Fruit fly (Drosophila melanogaster) whole organism, embryonic: ENCODE measurements around the gene CG15530.

ENCODE experiments used
- CG11560 ChIP-seq: fragments of 200-800 bp; sonication (Bioruptor generic); IDR thresholded peaks from 3 replicates; pipeline ENCODE4 v1.3.6; 2022; ENCODE audit warnings: missing biosample characterization, missing genetic modification characterization
- CG12659 ChIP-seq: fragments of 200-800 bp; sonication (Bioruptor generic); optimal IDR thresholded peaks from 3 replicates; lab custom pipeline; 2017; ENCODE audit warnings: mild to moderate bottlenecking, missing biosample characterization, missing genetic modification reagents, missing genetic modification characterization
- CG17912 ChIP-seq: fragments of 200-800 bp; sonication (Bioruptor generic); optimal IDR thresholded peaks from 2 replicates; lab custom pipeline; 2018; ENCODE audit warnings: missing biosample characterization, mild to moderate bottlenecking, missing genetic modification characterization
- CG2116 ChIP-seq: fragments of 200-800 bp; sonication (Bioruptor generic); optimal IDR thresholded peaks from 3 replicates; lab custom pipeline; 2018; ENCODE audit warnings: missing biosample characterization, mild to moderate bottlenecking, missing genetic modification characterization
- CG2875 ChIP-seq: fragments of 200-800 bp; sonication (Bioruptor generic); optimal IDR thresholded peaks from 2 replicates; lab custom pipeline; 2017; ENCODE audit warnings: missing biosample characterization, mild to moderate bottlenecking, missing genetic modification characterization, missing genetic modification reagents
- CG30431 ChIP-seq: fragments of 200-800 bp; sonication (Bioruptor generic); optimal IDR thresholded peaks from 2 replicates; lab custom pipeline; 2017; ENCODE audit warnings: missing biosample characterization, missing genetic modification characterization
- CG33213 ChIP-seq: fragments of 200-800 bp; sonication (Bioruptor generic); optimal IDR thresholded peaks from 3 replicates; lab custom pipeline; 2016; ENCODE audit warnings: missing biosample characterization, missing genetic modification characterization
- CG3995 ChIP-seq: fragments of 200-800 bp; sonication (Bioruptor generic); optimal IDR thresholded peaks from 3 replicates; lab custom pipeline; 2016; ENCODE audit warnings: missing biosample characterization, missing genetic modification characterization
- CG6854 ChIP-seq: fragments of 200-800 bp; sonication (Bioruptor generic); optimal IDR thresholded peaks from 3 replicates; lab custom pipeline; 2017; ENCODE audit warnings: missing biosample characterization, mild to moderate bottlenecking, missing genetic modification characterization
- CG7372 ChIP-seq: fragments of 200-800 bp; sonication (Bioruptor generic); IDR thresholded peaks from 2 replicates; pipeline ENCODE4 v1.3.6; 2022; ENCODE audit warnings: missing biosample characterization, missing genetic modification characterization
- CG7556 ChIP-seq: fragments of 200-800 bp; sonication (Bioruptor generic); optimal IDR thresholded peaks from 2 replicates; lab custom pipeline; 2017; ENCODE audit warnings: missing biosample characterization, mild to moderate bottlenecking, missing genetic modification characterization
- Chrac-16 ChIP-seq: fragments of 200-800 bp; sonication (Bioruptor generic); optimal IDR thresholded peaks from 3 replicates; lab custom pipeline; 2016; ENCODE audit warnings: missing biosample characterization, missing genetic modification characterization
- Deaf1 ChIP-seq: fragments of 200-800 bp; optimal IDR thresholded peaks from 3 replicates; lab custom pipeline; 2019; ENCODE audit warnings: missing biosample characterization, mild to moderate bottlenecking, missing genetic modification characterization, moderate library complexity
- HLH54F ChIP-seq: fragments of 200-800 bp; sonication (Bioruptor generic); optimal IDR thresholded peaks from 3 replicates; lab custom pipeline; 2016; ENCODE audit warnings: missing biosample characterization, missing genetic modification characterization
- HLHmδ ChIP-seq: fragments of 200-800 bp; sonication (Bioruptor generic); optimal IDR thresholded peaks from 2 replicates; lab custom pipeline; 2018; ENCODE audit warnings: missing biosample characterization, mild to moderate bottlenecking, missing genetic modification characterization, moderate library complexity
- Hand ChIP-seq: fragments of 200-800 bp; sonication (Bioruptor generic); optimal IDR thresholded peaks from 2 replicates; lab custom pipeline; 2017; ENCODE audit warnings: mild to moderate bottlenecking, missing biosample characterization, missing genetic modification reagents, missing genetic modification characterization
- Hmr ChIP-seq: fragments of 200-800 bp; sonication (Bioruptor generic); optimal IDR thresholded peaks from 3 replicates; lab custom pipeline; 2017; ENCODE audit warnings: mild to moderate bottlenecking, missing biosample characterization, missing genetic modification reagents, missing genetic modification characterization
- Hr78 ChIP-seq, 2 experiments: fragments of 200-800 bp in 1 of 2; fragments of >200 bp in 1 of 2; sonication (Bioruptor generic) in 1 of 2; optimal IDR thresholded peaks; 2 replicates each; lab custom pipeline; 2017 to 2019; ENCODE audit warnings: missing biosample characterization in 2 of 2, missing genetic modification characterization in 2 of 2, mild to moderate bottlenecking in 1 of 2, moderate library complexity in 1 of 2
- Mes4 ChIP-seq: fragments of 200-800 bp; sonication (Bioruptor generic); optimal IDR thresholded peaks from 2 replicates; lab custom pipeline; 2016; ENCODE audit warnings: missing biosample characterization, missing genetic modification characterization
- Neu2 ChIP-seq: fragments of 200-800 bp; sonication (Bioruptor generic); optimal IDR thresholded peaks from 3 replicates; lab custom pipeline; 2016; ENCODE audit warnings: missing biosample characterization, missing genetic modification characterization, borderline replicate concordance
- Nf-YA ChIP-seq: fragments of 200-800 bp; sonication (Bioruptor generic); IDR thresholded peaks from 2 replicates; pipeline ENCODE4 v1.3.6; 2022; ENCODE audit warnings: missing biosample characterization, missing genetic modification characterization
- Nf-YC ChIP-seq: fragments of 200-800 bp; optimal IDR thresholded peaks from 3 replicates; lab custom pipeline; 2019; ENCODE audit warnings: missing biosample characterization, mild to moderate bottlenecking, missing genetic modification characterization, moderate library complexity
- Optix ChIP-seq: fragments of 200-800 bp; sonication (Bioruptor generic); IDR thresholded peaks from 3 replicates; pipeline ENCODE4 v1.3.6; 2022; ENCODE audit warnings: missing biosample characterization, missing genetic modification characterization
- Rx ChIP-seq: fragments of 200-800 bp; sonication (Bioruptor generic); IDR thresholded peaks from 2 replicates; pipeline ENCODE4 v1.3.6; 2022; ENCODE audit warnings: missing biosample characterization, missing genetic modification characterization
- bowl ChIP-seq: fragments of 200-800 bp; sonication (Bioruptor generic); IDR thresholded peaks from 2 replicates; pipeline ENCODE4 v1.3.6; 2022; ENCODE audit warnings: missing biosample characterization, missing genetic modification characterization
- br ChIP-seq: fragments of >200 bp; optimal IDR thresholded peaks from 2 replicates; lab custom pipeline; 2017
- chinmo ChIP-seq: fragments of 200-800 bp; sonication (Bioruptor generic); IDR thresholded peaks from 4 replicates; pipeline ENCODE4 v1.3.6; 2022; ENCODE audit warnings: missing biosample characterization, missing genetic modification characterization; ENCODE audit not compliant: partially characterized antibody
- croc ChIP-seq: fragments of 200-800 bp; sonication (Bioruptor generic); conservative IDR thresholded peaks from 3 replicates; pipeline ENCODE4 v1.3.6; 2022; ENCODE audit warnings: missing biosample characterization, missing genetic modification characterization
- dmrt11E ChIP-seq: fragments of 200-800 bp; sonication (Bioruptor generic); optimal IDR thresholded peaks from 3 replicates; lab custom pipeline; 2018; ENCODE audit warnings: missing biosample characterization, mild to moderate bottlenecking, missing genetic modification characterization, moderate library complexity
- fd102C ChIP-seq: fragments of 200-800 bp; sonication (Bioruptor generic); optimal IDR thresholded peaks from 2 replicates; lab custom pipeline; 2018; ENCODE audit warnings: missing biosample characterization, mild to moderate bottlenecking, missing genetic modification characterization, moderate library complexity
- gro ChIP-seq: fragments of 200-800 bp; sonication (Bioruptor generic); optimal IDR thresholded peaks from 2 replicates; lab custom pipeline; 2016; ENCODE audit warnings: missing biosample characterization, missing genetic modification characterization
- h ChIP-seq: fragments of >200 bp; optimal IDR thresholded peaks from 2 replicates; lab custom pipeline; 2017
- hb ChIP-seq: fragments of 200-800 bp; sonication (Bioruptor generic); IDR thresholded peaks from 3 replicates; pipeline ENCODE4 v1.3.6; 2022; ENCODE audit warnings: missing biosample characterization, missing genetic modification characterization; ENCODE audit not compliant: partially characterized antibody
- hbn ChIP-seq: fragments of 200-800 bp; sonication (Bioruptor generic); IDR thresholded peaks from 2 replicates; pipeline ENCODE4 v1.3.6; 2022; ENCODE audit warnings: missing biosample characterization, missing genetic modification characterization; ENCODE audit not compliant: partially characterized antibody
- insv ChIP-seq, 2 experiments: fragments of 200-800 bp; sonication (Bioruptor generic); optimal IDR thresholded peaks; 3 replicates each; lab custom pipeline; 2016 to 2018; ENCODE audit warnings: missing biosample characterization in 2 of 2, missing genetic modification characterization in 2 of 2
- jumu ChIP-seq: fragments of 200-800 bp; sonication (Bioruptor generic); optimal IDR thresholded peaks from 3 replicates; lab custom pipeline; 2016; ENCODE audit warnings: missing biosample characterization, missing genetic modification characterization
- kay ChIP-seq: fragments of 200-800 bp; sonication (Bioruptor generic); optimal IDR thresholded peaks from 2 replicates; lab custom pipeline; 2016; ENCODE audit warnings: missing biosample characterization, missing genetic modification characterization
- lab ChIP-seq: fragments of 200-800 bp; sonication (Bioruptor generic); optimal IDR thresholded peaks from 3 replicates; lab custom pipeline; 2017; ENCODE audit warnings: missing biosample characterization, missing genetic modification characterization, mild to moderate bottlenecking, moderate library complexity, missing genetic modification reagents
- lov ChIP-seq, 2 experiments: fragments of 200-800 bp in 1 of 2; fragments of >200 bp in 1 of 2; sonication (Bioruptor generic) in 1 of 2; IDR thresholded peaks in 1 of 2; optimal IDR thresholded peaks in 1 of 2; 2 replicates in 1 of 2; 3 replicates in 1 of 2; pipeline versions ENCODE4 v1.3.6 to Lab custom; 2017 to 2022; ENCODE audit warnings: missing biosample characterization in 1 of 2, missing genetic modification characterization in 1 of 2
- otp ChIP-seq: fragments of 200-800 bp; sonication (Bioruptor generic); IDR thresholded peaks from 3 replicates; pipeline ENCODE4, ENCODE4 v1.3.6; 2022; ENCODE audit warnings: missing biosample characterization, missing genetic modification characterization
- psq ChIP-seq: fragments of 200-800 bp; sonication (Bioruptor generic); optimal IDR thresholded peaks from 2 replicates; lab custom pipeline; 2017; ENCODE audit warnings: missing biosample characterization, missing genetic modification characterization
- salm ChIP-seq: fragments of 200-800 bp; sonication (Bioruptor generic); optimal IDR thresholded peaks from 2 replicates; lab custom pipeline; 2018; ENCODE audit warnings: missing biosample characterization, mild to moderate bottlenecking, missing genetic modification characterization
- schlank ChIP-seq: fragments of 200-800 bp; sonication (Bioruptor generic); optimal IDR thresholded peaks from 2 replicates; lab custom pipeline; 2018; ENCODE audit warnings: missing biosample characterization, mild to moderate bottlenecking, missing genetic modification characterization
- sim ChIP-seq: fragments of 200-800 bp; sonication (Bioruptor generic); IDR thresholded peaks from 2 replicates; pipeline ENCODE4 v1.3.6; 2022; ENCODE audit warnings: missing biosample characterization, missing genetic modification characterization
- sima ChIP-seq: fragments of 200-800 bp; sonication (Bioruptor generic); optimal IDR thresholded peaks from 2 replicates; lab custom pipeline; 2016; ENCODE audit warnings: missing biosample characterization, missing genetic modification characterization
- so ChIP-seq: fragments of 200-800 bp; sonication (Bioruptor generic); IDR thresholded peaks from 3 replicates; pipeline ENCODE4 v1.3.6; 2022; ENCODE audit warnings: missing biosample characterization, missing genetic modification characterization
- trem ChIP-seq: fragments of 200-800 bp; optimal IDR thresholded peaks from 3 replicates; lab custom pipeline; 2019; ENCODE audit warnings: missing biosample characterization, mild to moderate bottlenecking, missing genetic modification characterization, moderate library complexity
- zf30C ChIP-seq: fragments of 200-800 bp; sonication (Bioruptor generic); optimal IDR thresholded peaks from 3 replicates; lab custom pipeline; 2018; ENCODE audit warnings: missing biosample characterization, mild to moderate bottlenecking, missing genetic modification characterization

The CG15530 gene

DNA sequence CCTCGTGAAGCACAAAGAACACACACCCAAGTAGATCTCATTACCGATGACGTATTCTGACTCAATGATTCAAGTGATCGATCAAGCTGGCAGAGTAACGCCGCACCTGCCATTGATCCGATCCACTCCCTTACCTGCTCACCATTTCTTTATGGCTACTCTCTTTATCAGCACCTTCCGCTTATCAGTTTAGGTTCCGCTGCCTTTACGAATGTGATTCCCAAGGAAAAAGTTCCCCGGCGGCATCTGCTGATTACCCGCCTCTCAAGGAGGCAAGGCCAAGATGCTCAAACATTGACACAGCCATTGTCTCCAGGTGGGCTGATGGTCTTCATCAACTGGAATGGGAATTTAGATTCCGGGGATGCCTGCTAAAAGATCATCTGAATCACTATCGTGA, 37.3 kb downstream of the CG15530 start:
- TF ChIP-seq hbn (GFP tag; lab: Robert Waterston, UW) (no peak), lab (GFP tag; lab: Kevin White, UChicago) (peak; percentile 29), hb (0 out of 3 replicates have a peak, but pooled peaks have one; percentile 9)

DNA sequence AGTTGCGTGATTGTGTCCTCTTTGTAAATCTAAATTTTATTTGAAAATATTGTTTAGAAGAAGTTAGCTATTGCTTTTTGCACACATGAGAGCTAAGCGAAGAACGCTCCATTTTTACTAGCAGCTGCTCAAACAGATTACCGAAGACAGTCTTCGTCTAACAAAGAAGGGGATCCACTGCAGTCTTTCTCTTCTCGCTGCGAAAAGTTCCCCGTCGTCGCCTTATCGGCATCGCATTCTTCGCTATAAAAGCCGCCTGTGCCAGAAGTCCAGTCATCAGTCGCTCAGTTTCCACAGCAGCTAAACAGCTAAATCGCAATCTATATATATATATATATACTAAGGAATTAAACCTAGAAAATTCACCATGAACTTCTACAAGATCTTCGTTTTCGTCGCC, 38.5 kb downstream of the CG15530 start, which contains the start of gene CecC:
Gene CecC (plus strand): TSS at position 275 of the 400 bp plus-strand sequence.
- TF ChIP-seq Hr78 (GFP tag; optimal IDR thresholded peaks at IDR 0.05; lab: Kevin White, UChicago) (no peak), CG2116 (no peak), fd102C (GFP tag; lab: Kevin White, UChicago) (no peak), salm (no peak), Mes4 (GFP tag; lab: Kevin White, UChicago) (no peak), CG2875 (GFP tag; lab: Kevin White, UChicago) (no peak), Chrac-16 (GFP tag; lab: Kevin White, UChicago) (no peak), Neu2 (GFP tag; lab: Kevin White, UChicago) (no peak), so (no peak), CG17912 (GFP tag; lab: Kevin White, UChicago) (no peak), CG33213 (GFP tag; lab: Kevin White, UChicago) (no peak), trem (tag; lab: Kevin White, UChicago) (no peak), HLH54F (GFP tag; lab: Kevin White, UChicago) (no peak)

DNA sequence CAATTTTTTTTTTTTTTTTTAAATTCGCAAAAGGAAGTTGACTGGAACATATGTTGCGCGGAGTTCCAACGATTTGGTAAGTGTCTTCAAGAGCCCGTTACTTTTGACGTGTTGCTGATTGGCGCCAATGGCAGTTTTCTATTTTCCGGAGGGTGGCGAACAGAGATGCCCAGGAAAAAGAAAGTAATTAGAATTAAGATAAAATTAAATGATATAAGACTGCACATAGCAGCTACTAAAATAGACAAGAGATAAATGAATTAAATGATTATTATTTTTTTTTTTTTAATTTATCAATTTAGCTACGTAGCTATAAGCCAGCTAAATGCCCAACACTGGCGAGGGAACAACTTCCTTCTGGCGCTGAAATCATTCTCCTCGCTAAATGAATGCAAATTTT, 44.6 kb downstream of the CG15530 start:
- TF ChIP-seq Nf-YA (GFP tag; lab: Robert Waterston, UW) (no peak), Rx (GFP tag; lab: Robert Waterston, UW) (no peak), sim (GFP tag; lab: Robert Waterston, UW) (0 out of 2 replicates have a peak, but pooled peaks have one; percentile 42), lov (optimal IDR thresholded peaks at IDR 0.05; lab: Kevin White, UChicago) (no peak), lov (GFP tag; IDR thresholded peaks at IDR 0.05; lab: Robert Waterston, UW) (0 out of 3 replicates have a peak, but pooled peaks have one; percentile 31), CG6854 (no peak), CG12659 (GFP tag; lab: Kevin White, UChicago) (no peak), CG7372 (GFP tag; lab: Robert Waterston, UW) (no peak), br (lab: Kevin White, UChicago) (no peak), HLHmδ (GFP tag; lab: Kevin White, UChicago) (no peak), Deaf1 (tag; lab: Kevin White, UChicago) (no peak), jumu (GFP tag; lab: Kevin White, UChicago) (no peak), CG3995 (no peak), schlank (tag; lab: Kevin White, UChicago) (no peak), psq (GFP tag; lab: Kevin White, UChicago) (no peak), otp (GFP tag; lab: Robert Waterston, UW) (0 out of 3 replicates have a peak, but pooled peaks have one; percentile 12), h (no peak), dmrt11E (peak; percentile 63), CG30431 (peak; percentile 9), CG11560 (tag; lab: Robert Waterston, UW) (no peak), kay (GFP tag; lab: Kevin White, UChicago) (no peak), Nf-YC (tag; lab: Kevin White, UChicago) (no peak), zf30C (GFP tag; lab: Kevin White, UChicago) (no peak), Optix (GFP tag; lab: Robert Waterston, UW) (no peak), CG7556 (GFP tag; lab: Kevin White, UChicago) (peak; percentile 19), croc (no peak), insv (GFP tag; optimal IDR thresholded peaks at IDR 0.05; lab: Kevin White, UChicago) (no peak), gro (no peak), Hmr (GFP tag; lab: Kevin White, UChicago) (no peak), chinmo (no peak), bowl (no peak), Hand (GFP tag; lab: Kevin White, UChicago) (no peak), sima (no peak)
